Fruit fly (Drosophila melanogaster): Measurements from ENCODE around the gene pdgy.

Gene pdgy

DNA sequence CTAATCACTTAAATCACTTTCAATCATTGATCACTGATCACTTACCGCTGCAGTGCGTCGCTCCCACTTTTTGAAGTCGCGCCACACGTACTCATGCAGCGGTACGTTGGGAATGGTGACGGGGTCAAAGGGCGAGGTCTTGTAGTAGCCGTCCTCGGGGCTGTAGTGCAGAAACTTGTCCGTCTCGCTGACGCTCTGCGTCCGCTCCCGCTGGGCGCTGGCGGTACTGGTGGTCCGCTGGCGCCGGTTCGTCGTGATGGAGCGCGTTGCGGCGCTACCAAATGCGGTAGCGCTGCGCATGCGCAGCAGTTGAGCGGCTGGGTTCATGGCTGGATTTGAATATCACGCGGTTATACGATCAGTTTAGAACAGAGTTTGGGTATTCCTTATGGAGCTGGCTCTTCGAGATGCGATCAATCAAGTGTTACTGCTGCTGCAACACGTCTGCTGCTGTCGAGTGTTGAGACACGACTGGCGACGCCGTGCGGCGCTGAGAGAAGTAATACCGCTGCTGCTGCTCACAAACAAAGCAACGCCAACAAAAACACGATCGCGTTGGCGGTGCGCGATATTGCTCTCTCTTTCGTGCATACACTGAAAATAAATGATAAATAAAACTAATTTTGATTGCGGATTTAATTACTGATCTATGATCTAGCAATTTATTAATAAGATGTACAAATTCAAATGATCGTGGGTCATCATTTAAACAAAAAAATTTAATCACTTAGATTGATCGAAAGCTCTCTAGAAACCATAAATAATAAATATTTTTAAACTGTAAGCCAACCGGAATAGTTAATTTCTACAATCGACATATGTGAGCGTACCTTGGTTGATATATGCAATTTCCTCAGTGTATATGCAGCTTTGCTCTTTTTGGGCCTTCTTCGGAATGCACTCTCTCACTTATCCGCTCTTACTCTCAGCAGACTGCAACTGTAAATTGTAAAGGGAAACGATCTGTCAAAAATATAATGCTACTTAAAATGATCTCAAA lies 2.8 kb downstream of the pdgy start (continued):
- TF ChIP-seq HLHmδ (GFP tag; optimal IDR thresholded peaks at IDR 0.05) (peak; percentile 63), CG7357 (GFP tag; IDR thresholded peaks at IDR 0.05) (peak; percentile 85), CG9215 (GFP tag; IDR thresholded peaks at IDR 0.05) (peak; percentile 67), fd64A (GFP tag; optimal IDR thresholded peaks at IDR 0.05) (peak; percentile 76), emc (GFP tag; optimal IDR thresholded peaks at IDR 0.05) (no peak), caup (GFP tag; optimal IDR thresholded peaks at IDR 0.05; ENCODE audit: severe bottlenecking) (peak; percentile 72), CG9609 (GFP tag; optimal IDR thresholded peaks at IDR 0.05) (peak; percentile 73), CG42726 (GFP tag; IDR thresholded peaks at IDR 0.05; ENCODE audit: partially characterized antibody) (no peak), Deaf1 (tag; optimal IDR thresholded peaks at IDR 0.05) (peak; percentile 79), E2f1 (GFP tag; IDR thresholded peaks at IDR 0.05) (peak; percentile 89), Hmx (GFP tag; optimal IDR thresholded peaks at IDR 0.05) (peak; percentile 65), CG12219 (GFP tag; optimal IDR thresholded peaks at IDR 0.05) (peak; percentile 94), CG15011 (GFP tag; optimal IDR thresholded peaks at IDR 0.05) (peak; percentile 82), Elba2 (GFP tag; optimal IDR thresholded peaks at IDR 0.05) (peak; percentile 80), gce (GFP tag; IDR thresholded peaks at IDR 0.05) (peak; percentile 74), tna (GFP tag; IDR thresholded peaks at IDR 0.05; ENCODE audit: partially characterized antibody) (0 out of 2 replicates have a peak, but pooled peaks have one; percentile 34), lola (GFP tag; optimal IDR thresholded peaks at IDR 0.05) (peak in 1 of 3 experiments; percentile 99), BtbVII (GFP tag; optimal IDR thresholded peaks at IDR 0.05) (peak; percentile 86), CG2678 (tag; optimal IDR thresholded peaks at IDR 0.05) (peak; percentile 98), nerfin-1 (tag; optimal IDR thresholded peaks at IDR 0.05) (peak; percentile 97), CG14965 (GFP tag; optimal IDR thresholded peaks at IDR 0.05; ENCODE audit: borderline replicate concordance) (no peak), Awh (GFP tag; IDR thresholded peaks at IDR 0.05) (peak; percentile 90), CG6791 (GFP tag; IDR thresholded peaks at IDR 0.05; ENCODE audit: partially characterized antibody) (peak; percentile 53; the same call in 1 of the 3 replicates), Eip74EF (GFP tag; optimal IDR thresholded peaks at IDR 0.05) (peak in 1 of 2 experiments; percentile 96), Fer3 (tag; optimal IDR thresholded peaks at IDR 0.05) (peak; percentile 82), dm (GFP tag; optimal IDR thresholded peaks at IDR 0.05) (peak; percentile 35), luna (GFP tag; optimal IDR thresholded peaks at IDR 0.05) (peak; percentile 49), CG18764 (GFP tag; optimal IDR thresholded peaks at IDR 0.05) (peak; percentile 84), abd-A (tag; optimal IDR thresholded peaks at IDR 0.05) (peak; percentile 41), Six4 (GFP tag; optimal IDR thresholded peaks at IDR 0.05) (peak; percentile 91), peb (GFP tag; IDR thresholded peaks at IDR 0.05) (peak; percentile 87), CG12769 (tag; optimal IDR thresholded peaks at IDR 0.05) (peak; percentile 59), Myb (GFP tag; optimal IDR thresholded peaks at IDR 0.05) (peak; percentile 36), Oaz (GFP tag; IDR thresholded peaks at IDR 0.05) (peak; percentile 77), PHDP (tag; optimal IDR thresholded peaks at IDR 0.05) (peak; percentile 93), CG8924 (tag; optimal IDR thresholded peaks at IDR 0.05) (peak; percentile 97), CG16813 (GFP tag; IDR thresholded peaks at IDR 0.05; ENCODE audit: partially characterized antibody) (peak; percentile 15; the same call in 1 of the 3 replicates), MBD-R2 (GFP tag; IDR thresholded peaks at IDR 0.05) (no peak), sim (GFP tag; IDR thresholded peaks at IDR 0.05) (peak; percentile 83), CG16863 (GFP tag; optimal IDR thresholded peaks at IDR 0.05) (peak; percentile 85), dmrt99B (tag; optimal IDR thresholded peaks at IDR 0.05) (peak; percentile 97), Rfx (GFP tag; IDR thresholded peaks at IDR 0.05) (peak; percentile 76), Ssrp (tag; optimal IDR thresholded peaks at IDR 0.05) (peak; percentile 97), hth (optimal IDR thresholded peaks at IDR 0.05) (no peak), Antp (GFP tag; optimal IDR thresholded peaks at IDR 0.05) (peak; percentile 59), fd96Cb (tag; optimal IDR thresholded peaks at IDR 0.05) (peak; percentile 97), HmgZ (tag; optimal IDR thresholded peaks at IDR 0.05) (peak; percentile 76)

All from whole organism, embryonic.